Fruit fly (Drosophila melanogaster) whole organism, embryonic: ENCODE results near the gene CG14277.

ENCODE experiments used
- Aef1 ChIP-seq: fragments of 200-800 bp; sonication (Bioruptor generic); IDR thresholded peaks from 3 replicates; pipeline ENCODE4 v1.3.6; 2022; ENCODE audit warnings: missing biosample characterization, missing genetic modification characterization
- Asciz ChIP-seq: fragments of 200-800 bp; sonication (Bioruptor generic); optimal IDR thresholded peaks from 2 replicates; lab custom pipeline; 2017; ENCODE audit warnings: missing biosample characterization, mild to moderate bottlenecking, missing genetic modification characterization, missing genetic modification reagents
- Bdp1 ChIP-seq: fragments of 200-800 bp; sonication (Bioruptor generic); optimal IDR thresholded peaks from 3 replicates; lab custom pipeline; 2016; ENCODE audit warnings: missing biosample characterization, missing genetic modification characterization
- Bgb ChIP-seq: fragments of 200-800 bp; sonication (Bioruptor generic); IDR thresholded peaks from 2 replicates; pipeline ENCODE4 v1.3.6; 2022; ENCODE audit warnings: missing biosample characterization, missing genetic modification characterization; ENCODE audit not compliant: partially characterized antibody
- C15 ChIP-seq: fragments of 200-800 bp; sonication (Bioruptor generic); IDR thresholded peaks from 3 replicates; pipeline ENCODE4 v1.3.6; 2022; ENCODE audit warnings: missing biosample characterization, missing genetic modification characterization
- CG10267 ChIP-seq: fragments of 200-800 bp; sonication (Bioruptor generic); optimal IDR thresholded peaks from 2 replicates; lab custom pipeline; 2018; ENCODE audit warnings: missing biosample characterization, mild to moderate bottlenecking, missing genetic modification characterization, moderate library complexity
- CG11696 ChIP-seq: fragments of 200-800 bp; sonication (Bioruptor generic); IDR thresholded peaks from 2 replicates; pipeline ENCODE4 v1.3.6; 2022; ENCODE audit warnings: missing biosample characterization, missing genetic modification characterization
- CG15011 ChIP-seq: fragments of 200-800 bp; sonication (Bioruptor generic); optimal IDR thresholded peaks from 3 replicates; lab custom pipeline; 2018; ENCODE audit warnings: missing biosample characterization, mild to moderate bottlenecking, missing genetic modification characterization
- CG15479 ChIP-seq: fragments of 200-800 bp; sonication (Bioruptor generic); optimal IDR thresholded peaks from 3 replicates; lab custom pipeline; 2019; ENCODE audit warnings: missing biosample characterization, mild to moderate bottlenecking, missing genetic modification characterization, moderate library complexity
- CG16779 ChIP-seq: fragments of 200-800 bp; sonication (Bioruptor generic); IDR thresholded peaks from 2 replicates; pipeline ENCODE4 v1.3.6; 2022; ENCODE audit warnings: missing biosample characterization, missing genetic modification characterization
- CG17361 ChIP-seq: fragments of 200-800 bp; sonication (Bioruptor generic); IDR thresholded peaks from 3 replicates; pipeline ENCODE4 v1.3.6; 2022; ENCODE audit warnings: missing biosample characterization, missing genetic modification characterization
- CG2129 ChIP-seq: fragments of 200-800 bp; sonication (Bioruptor generic); IDR thresholded peaks from 2 replicates; pipeline ENCODE4 v1.3.6; 2022; ENCODE audit warnings: missing biosample characterization, missing genetic modification characterization; ENCODE audit not compliant: partially characterized antibody
- CG31224 ChIP-seq: fragments of 200-800 bp; sonication (Bioruptor generic); IDR thresholded peaks from 2 replicates; pipeline ENCODE4 v1.3.6; 2022; ENCODE audit warnings: missing biosample characterization, missing genetic modification characterization
- CG3847 ChIP-seq: fragments of 200-800 bp; sonication (Bioruptor generic); IDR thresholded peaks from 2 replicates; pipeline ENCODE4 v1.3.6; 2022; ENCODE audit warnings: missing biosample characterization, missing genetic modification characterization
- CG4617 ChIP-seq: fragments of 200-800 bp; sonication (Bioruptor generic); optimal IDR thresholded peaks from 3 replicates; lab custom pipeline; 2016; ENCODE audit warnings: missing biosample characterization, missing genetic modification characterization, borderline replicate concordance
- CG4730 ChIP-seq: fragments of 200-800 bp; sonication (Bioruptor generic); IDR thresholded peaks from 2 replicates; pipeline ENCODE4 v1.3.6; 2022; ENCODE audit warnings: missing biosample characterization, missing genetic modification characterization
- CG6654 ChIP-seq: fragments of 200-800 bp; sonication (Bioruptor generic); optimal IDR thresholded peaks from 2 replicates; lab custom pipeline; 2017; ENCODE audit warnings: missing biosample characterization, mild to moderate bottlenecking, missing genetic modification characterization
- CG7928 ChIP-seq: fragments of 200-800 bp; sonication (Bioruptor generic); optimal IDR thresholded peaks from 2 replicates; lab custom pipeline; 2017; ENCODE audit warnings: missing biosample characterization, mild to moderate bottlenecking, missing genetic modification characterization
- CG7987 ChIP-seq: fragments of 200-800 bp; sonication (Bioruptor generic); optimal IDR thresholded peaks from 2 replicates; lab custom pipeline; 2018; ENCODE audit warnings: missing biosample characterization, mild to moderate bottlenecking, missing genetic modification characterization, moderate library complexity
- CG8765 ChIP-seq: fragments of 200-800 bp; sonication (Bioruptor generic); IDR thresholded peaks from 2 replicates; pipeline ENCODE4 v1.3.6; 2022; ENCODE audit warnings: missing biosample characterization, missing genetic modification characterization
- CHES-1-like ChIP-seq: fragments of 200-800 bp; sonication (Bioruptor generic); optimal IDR thresholded peaks from 2 replicates; lab custom pipeline; 2016; ENCODE audit warnings: missing biosample characterization, missing genetic modification characterization
- CrebB ChIP-seq: fragments of 200-800 bp; sonication (Bioruptor generic); optimal IDR thresholded peaks from 3 replicates; lab custom pipeline; 2018; ENCODE audit warnings: missing biosample characterization, mild to moderate bottlenecking, missing genetic modification characterization
- Deaf1 ChIP-seq: fragments of 200-800 bp; optimal IDR thresholded peaks from 3 replicates; lab custom pipeline; 2019; ENCODE audit warnings: missing biosample characterization, mild to moderate bottlenecking, missing genetic modification characterization, moderate library complexity
- Elba2 ChIP-seq: fragments of 200-800 bp; sonication (Bioruptor generic); optimal IDR thresholded peaks from 3 replicates; lab custom pipeline; 2016; ENCODE audit warnings: missing biosample characterization, missing genetic modification characterization
- Gsc ChIP-seq: fragments of 200-800 bp; sonication (Bioruptor generic); IDR thresholded peaks from 2 replicates; pipeline ENCODE4 v1.3.6; 2022; ENCODE audit warnings: missing biosample characterization, missing genetic modification characterization
- Hsf ChIP-seq: fragments of 200-800 bp; sonication (Bioruptor generic); optimal IDR thresholded peaks from 3 replicates; lab custom pipeline; 2016; ENCODE audit warnings: missing biosample characterization, missing genetic modification characterization
- Lhr ChIP-seq: fragments of 200-800 bp; sonication (Bioruptor generic); optimal IDR thresholded peaks from 3 replicates; lab custom pipeline; 2017; ENCODE audit warnings: mild to moderate bottlenecking, missing biosample characterization, missing genetic modification reagents, missing genetic modification characterization
- NC2α ChIP-seq: fragments of 200-800 bp; sonication (Bioruptor generic); optimal IDR thresholded peaks from 2 replicates; lab custom pipeline; 2016; ENCODE audit warnings: missing biosample characterization, missing genetic modification characterization
- Sox102F ChIP-seq: fragments of 200-800 bp; sonication (Bioruptor generic); optimal IDR thresholded peaks from 2 replicates; lab custom pipeline; 2018; ENCODE audit warnings: missing biosample characterization, mild to moderate bottlenecking, missing genetic modification characterization, moderate library complexity
- Stat92E ChIP-seq, 3 experiments: fragments of >200 bp in 2 of 3; fragments of 200-800 bp in 1 of 3; sonication (Bioruptor generic) in 1 of 3; optimal IDR thresholded peaks; 2 replicates each; lab custom pipeline; 2017 to 2019; ENCODE audit warnings: missing biosample characterization in 3 of 3, missing genetic modification characterization in 3 of 3, mild to moderate bottlenecking in 1 of 3, moderate library complexity in 1 of 3
- Xrp1 ChIP-seq: fragments of 200-800 bp; sonication (Bioruptor generic); IDR thresholded peaks from 2 replicates; pipeline ENCODE4 v1.3.6; 2022; ENCODE audit warnings: missing biosample characterization, missing genetic modification characterization
- YL-1 ChIP-seq: fragments of 200-800 bp; sonication (Bioruptor generic); optimal IDR thresholded peaks from 3 replicates; lab custom pipeline; 2017; ENCODE audit warnings: missing biosample characterization, mild to moderate bottlenecking, missing genetic modification characterization
- br ChIP-seq: fragments of >200 bp; optimal IDR thresholded peaks from 2 replicates; lab custom pipeline; 2017
- crol ChIP-seq: fragments of 200-800 bp; sonication (Bioruptor generic); IDR thresholded peaks from 2 replicates; pipeline ENCODE4 v1.3.6; 2022; ENCODE audit warnings: missing biosample characterization, missing genetic modification characterization
- emc ChIP-seq: fragments of 200-800 bp; sonication (Bioruptor generic); optimal IDR thresholded peaks from 2 replicates; lab custom pipeline; 2016; ENCODE audit warnings: missing biosample characterization, missing genetic modification characterization
- ems ChIP-seq: fragments of 200-800 bp; sonication (Bioruptor generic); optimal IDR thresholded peaks from 3 replicates; lab custom pipeline; 2016; ENCODE audit warnings: missing biosample characterization, missing genetic modification characterization
- fd3F ChIP-seq: fragments of 200-800 bp; sonication (Bioruptor generic); optimal IDR thresholded peaks from 2 replicates; lab custom pipeline; 2018; ENCODE audit warnings: missing biosample characterization, mild to moderate bottlenecking, missing genetic modification characterization, moderate library complexity
- fru ChIP-seq: fragments of >200 bp; optimal IDR thresholded peaks from 2 replicates; lab custom pipeline; 2017
- ken ChIP-seq: fragments of 200-800 bp; sonication (Bioruptor generic); IDR thresholded peaks from 3 replicates; pipeline ENCODE4 v1.3.6; 2022; ENCODE audit warnings: missing biosample characterization, missing genetic modification characterization
- luna ChIP-seq: fragments of 200-800 bp; sonication (Bioruptor generic); optimal IDR thresholded peaks from 2 replicates; lab custom pipeline; 2016; ENCODE audit warnings: missing biosample characterization, missing genetic modification characterization
- oc ChIP-seq: fragments of 200-800 bp; sonication (Bioruptor generic); optimal IDR thresholded peaks from 2 replicates; lab custom pipeline; 2018; ENCODE audit warnings: missing biosample characterization, mild to moderate bottlenecking, missing genetic modification characterization, moderate library complexity
- pan ChIP-seq, 4 experiments: fragments of >200 bp in 3 of 4; fragments of 200-800 bp in 1 of 4; sonication (Bioruptor generic) in 1 of 4; optimal IDR thresholded peaks in 3 of 4; IDR thresholded peaks in 1 of 4; 2 replicates each; pipeline versions ENCODE4 v1.3.6 to Lab custom; 2017 to 2022; ENCODE audit warnings: missing biosample characterization in 2 of 4, missing genetic modification characterization in 2 of 4, mixed read lengths in 1 of 4
- prd ChIP-seq, 3 experiments: fragments of >200 bp in 2 of 3; fragments of 200-800 bp in 1 of 3; sonication (Bioruptor generic) in 1 of 3; optimal IDR thresholded peaks in 2 of 3; IDR thresholded peaks in 1 of 3; 2 replicates in 2 of 3; 3 replicates in 1 of 3; pipeline versions ENCODE4 v1.3.6 to Lab custom; 2017 to 2022; ENCODE audit warnings: missing biosample characterization in 1 of 3, missing genetic modification characterization in 1 of 3
- ranshi ChIP-seq: fragments of 200-800 bp; sonication (Bioruptor generic); IDR thresholded peaks from 2 replicates; pipeline ENCODE4 v1.3.6; 2022; ENCODE audit warnings: missing biosample characterization, missing genetic modification characterization
- shn ChIP-seq: fragments of 200-800 bp; sonication (Bioruptor generic); optimal IDR thresholded peaks from 3 replicates; lab custom pipeline; 2016; ENCODE audit warnings: missing biosample characterization, missing genetic modification characterization
- slou ChIP-seq: fragments of 200-800 bp; sonication (Bioruptor generic); optimal IDR thresholded peaks from 3 replicates; lab custom pipeline; 2016; ENCODE audit warnings: missing biosample characterization, missing genetic modification characterization
- sqz ChIP-seq: fragments of 200-800 bp; sonication (Bioruptor generic); optimal IDR thresholded peaks from 3 replicates; lab custom pipeline; 2018; ENCODE audit warnings: missing biosample characterization, mild to moderate bottlenecking, missing genetic modification characterization
- unc-4 ChIP-seq: fragments of 200-800 bp; sonication (Bioruptor generic); IDR thresholded peaks from 2 replicates; pipeline ENCODE4 v1.3.6; 2022; ENCODE audit warnings: missing biosample characterization, missing genetic modification characterization; ENCODE audit not compliant: partially characterized antibody
- usp ChIP-seq: fragments of >200 bp; optimal IDR thresholded peaks from 2 replicates; lab custom pipeline; 2017; ENCODE audit warnings: missing biosample characterization, missing genetic modification characterization
- wdn ChIP-seq: fragments of 200-800 bp; sonication (Bioruptor generic); IDR thresholded peaks from 2 replicates; pipeline ENCODE4 v1.3.6; 2022; ENCODE audit warnings: missing biosample characterization, missing genetic modification characterization
- zf30C ChIP-seq: fragments of 200-800 bp; sonication (Bioruptor generic); optimal IDR thresholded peaks from 3 replicates; lab custom pipeline; 2018; ENCODE audit warnings: missing biosample characterization, mild to moderate bottlenecking, missing genetic modification characterization

Gene CG14277

DNA sequence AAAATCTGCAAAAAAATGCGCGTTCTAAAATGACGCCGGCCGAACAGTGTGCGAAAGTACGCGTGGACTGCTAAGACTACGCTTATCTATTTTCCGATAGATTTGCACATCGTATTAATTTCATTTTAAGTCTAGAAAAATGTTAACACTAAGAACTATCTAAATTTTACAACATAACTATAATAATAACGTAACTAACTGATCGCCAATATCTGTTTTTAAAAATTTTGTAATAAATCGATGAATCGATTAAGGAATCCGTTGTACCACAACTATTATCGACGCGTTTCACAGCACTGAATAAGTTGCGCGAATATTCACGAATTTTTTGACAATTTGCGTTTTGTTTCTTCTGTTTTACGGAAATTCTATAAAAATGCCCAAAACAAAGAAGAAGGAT, 31.2 kb upstream of the CG14277 start, which contains the start of gene Ssb-c31a:
Gene Ssb-c31a, plus strand, starts transcription at position 278 of the 400 bp plus-strand sequence.
- TF ChIP-seq sqz (GFP tag; lab: Kevin White, UChicago) = no peak
- no peak for TF ChIP-seq CG11696 (GFP tag; lab: Robert Waterston, UW)
- TF ChIP-seq Stat92E (GFP tag; optimal IDR thresholded peaks at IDR 0.05; lab: Kevin White, UChicago) = no peak
- peak; percentile 57 for TF ChIP-seq Xrp1 (GFP tag; lab: Robert Waterston, UW)
- TF ChIP-seq Aef1 (GFP tag; lab: Robert Waterston, UW) = 0 out of 3 replicates have a peak, but pooled peaks have one; percentile 14
- TF ChIP-seq Gsc = no peak
- no peak for TF ChIP-seq Sox102F (GFP tag; lab: Kevin White, UChicago)
- TF ChIP-seq CG4617 (GFP tag; lab: Kevin White, UChicago) = peak; percentile 68
- no peak for TF ChIP-seq crol (GFP tag; lab: Robert Waterston, UW)
- TF ChIP-seq CG2129 (GFP tag; lab: Robert Waterston, UW) = peak; percentile 76
- TF ChIP-seq Elba2 (GFP tag; lab: Kevin White, UChicago) = no peak
- no peak for TF ChIP-seq pan (optimal IDR thresholded peaks at IDR 0.05; lab: Kevin White, UChicago)
- no peak for TF ChIP-seq pan (GFP tag; optimal IDR thresholded peaks at IDR 0.05 in 1 of 2, IDR thresholded peaks at IDR 0.05 in 1 of 2)
- peak; percentile 59; the same call in 2 of the 3 replicates for TF ChIP-seq CG17361
- no peak for TF ChIP-seq C15 (GFP tag; lab: Robert Waterston, UW)
- peak; percentile 62 for TF ChIP-seq Hsf (GFP tag; lab: Kevin White, UChicago)
- peak; percentile 66 for TF ChIP-seq Bgb (GFP tag; lab: Robert Waterston, UW)
- no peak for TF ChIP-seq CG4730 (GFP tag; lab: Robert Waterston, UW)
- TF ChIP-seq CG16779 (GFP tag; lab: Robert Waterston, UW) = no peak
- TF ChIP-seq oc = no peak
- TF ChIP-seq Bdp1 (GFP tag; lab: Kevin White, UChicago) = no peak
- TF ChIP-seq NC2α (GFP tag; lab: Kevin White, UChicago) = no peak
- TF ChIP-seq CG7928 (GFP tag; lab: Kevin White, UChicago) = no peak
- no peak for TF ChIP-seq fru (lab: Kevin White, UChicago)
- peak; percentile 52 for TF ChIP-seq YL-1 (GFP tag; lab: Kevin White, UChicago)
- no peak for TF ChIP-seq CG7987 (GFP tag; lab: Kevin White, UChicago)
- 0 out of 2 replicates have a peak, but pooled peaks have one; percentile 24 for TF ChIP-seq ranshi (GFP tag; lab: Robert Waterston, UW)
- no peak for TF ChIP-seq ken (GFP tag; lab: Robert Waterston, UW)
- TF ChIP-seq Asciz (GFP tag; lab: Kevin White, UChicago) = no peak
- TF ChIP-seq fd3F (GFP tag; lab: Kevin White, UChicago) = no peak
- no peak for TF ChIP-seq CG8765 (GFP tag; lab: Robert Waterston, UW)
- no peak for TF ChIP-seq shn (GFP tag; lab: Kevin White, UChicago)
- TF ChIP-seq CG15479 = peak; percentile 70
- no peak for TF ChIP-seq slou
- peak; percentile 39 for TF ChIP-seq CHES-1-like (GFP tag; lab: Kevin White, UChicago)
- no peak for TF ChIP-seq zf30C (GFP tag; lab: Kevin White, UChicago)
- TF ChIP-seq CG15011 (GFP tag; lab: Kevin White, UChicago) = no peak
- no peak for TF ChIP-seq Deaf1
- no peak for TF ChIP-seq luna (GFP tag; lab: Kevin White, UChicago)
- TF ChIP-seq CG10267 (tag; lab: Kevin White, UChicago) = peak; percentile 99
- TF ChIP-seq CG31224 (GFP tag; lab: Robert Waterston, UW) = peak; percentile 25; the same call in 1 of the 2 replicates
- peak; percentile 80 for TF ChIP-seq unc-4
- no peak for TF ChIP-seq CG6654 (GFP tag; lab: Kevin White, UChicago)
- peak; percentile 27 for TF ChIP-seq CrebB
- TF ChIP-seq br (lab: Kevin White, UChicago) = no peak
- TF ChIP-seq ems (GFP tag; lab: Kevin White, UChicago) = peak; percentile 42
- TF ChIP-seq Lhr (GFP tag; lab: Kevin White, UChicago) = no peak
- TF ChIP-seq CG3847 (GFP tag; lab: Robert Waterston, UW) = peak; percentile 81
- no peak for TF ChIP-seq wdn (GFP tag; lab: Robert Waterston, UW)
- peak; percentile 33 for TF ChIP-seq emc
- TF ChIP-seq usp (GFP tag; lab: Kevin White, UChicago) = no peak
- TF ChIP-seq prd (optimal IDR thresholded peaks at IDR 0.05; lab: Kevin White, UChicago) = no peak
- TF ChIP-seq prd (GFP tag; IDR thresholded peaks at IDR 0.05; lab: Robert Waterston, UW) = peak; percentile 31; the same call in 1 of the 3 replicates
